Fruit fly (Drosophila melanogaster) whole organism, embryonic: ENCODE results near the gene CG10194.
A peak's percentile ranks its signal among the peaks of the same experiment; 100 is the strongest.

ENCODE experiments used
- CG11504 ChIP-seq: fragments of 200-800 bp; sonication (Bioruptor generic); optimal IDR thresholded peaks from 3 replicates; lab custom pipeline; 2019; ENCODE audit warnings: missing biosample characterization, mild to moderate bottlenecking, missing genetic modification characterization, moderate library complexity
- CG11696 ChIP-seq: fragments of 200-800 bp; sonication (Bioruptor generic); IDR thresholded peaks from 2 replicates; pipeline ENCODE4 v1.3.6; 2022; ENCODE audit warnings: missing biosample characterization, missing genetic modification characterization
- CG14014 ChIP-seq: fragments of 200-800 bp; sonication (Bioruptor generic); IDR thresholded peaks from 2 replicates; pipeline ENCODE4 v1.3.6; 2022; ENCODE audit warnings: missing biosample characterization, missing genetic modification characterization
- CG15073 ChIP-seq: fragments of 200-800 bp; sonication (Bioruptor generic); optimal IDR thresholded peaks from 2 replicates; lab custom pipeline; 2016; ENCODE audit warnings: missing biosample characterization, missing genetic modification characterization
- CG1603 ChIP-seq: fragments of 200-800 bp; sonication (Bioruptor generic); optimal IDR thresholded peaks from 2 replicates; lab custom pipeline; 2019; ENCODE audit warnings: missing biosample characterization, mild to moderate bottlenecking, missing genetic modification characterization, moderate library complexity
- CG17361 ChIP-seq: fragments of 200-800 bp; sonication (Bioruptor generic); IDR thresholded peaks from 3 replicates; pipeline ENCODE4 v1.3.6; 2022; ENCODE audit warnings: missing biosample characterization, missing genetic modification characterization
- CG1832 ChIP-seq: fragments of 200-800 bp; sonication (Bioruptor generic); optimal IDR thresholded peaks from 2 replicates; lab custom pipeline; 2017; ENCODE audit warnings: missing biosample characterization, mild to moderate bottlenecking, missing genetic modification characterization, inconsistent platforms
- CG2712 ChIP-seq: fragments of 200-800 bp; optimal IDR thresholded peaks from 3 replicates; lab custom pipeline; 2019; ENCODE audit warnings: missing biosample characterization, mild to moderate bottlenecking, missing genetic modification characterization, moderate library complexity
- CG2875 ChIP-seq: fragments of 200-800 bp; sonication (Bioruptor generic); optimal IDR thresholded peaks from 2 replicates; lab custom pipeline; 2017; ENCODE audit warnings: missing biosample characterization, mild to moderate bottlenecking, missing genetic modification characterization, missing genetic modification reagents
- CG30020 ChIP-seq: fragments of 200-800 bp; optimal IDR thresholded peaks from 2 replicates; lab custom pipeline; 2019; ENCODE audit warnings: missing biosample characterization, mild to moderate bottlenecking, missing genetic modification characterization, moderate library complexity
- CG3726 ChIP-seq: fragments of 200-800 bp; sonication (Bioruptor generic); IDR thresholded peaks from 3 replicates; pipeline ENCODE4, ENCODE4 v1.3.6; 2022; ENCODE audit warnings: missing biosample characterization, missing genetic modification characterization
- CG4328 ChIP-seq: fragments of 200-800 bp; sonication (Bioruptor generic); optimal IDR thresholded peaks from 3 replicates; lab custom pipeline; 2017; ENCODE audit warnings: missing biosample characterization, missing genetic modification reagents, missing genetic modification characterization
- CG7271 ChIP-seq: fragments of 200-800 bp; sonication (Bioruptor generic); optimal IDR thresholded peaks from 2 replicates; lab custom pipeline; 2018; ENCODE audit warnings: missing biosample characterization, mild to moderate bottlenecking, missing genetic modification characterization, moderate library complexity
- CG7839 ChIP-seq: fragments of 200-800 bp; sonication (Bioruptor generic); optimal IDR thresholded peaks from 3 replicates; lab custom pipeline; 2018; ENCODE audit warnings: missing biosample characterization, mild to moderate bottlenecking, missing genetic modification characterization, moderate library complexity
- CG7963 ChIP-seq: fragments of 200-800 bp; sonication (Bioruptor generic); IDR thresholded peaks from 3 replicates; pipeline ENCODE4 v1.3.6; 2022; ENCODE audit warnings: missing biosample characterization, missing genetic modification characterization; ENCODE audit not compliant: partially characterized antibody
- CG8290 ChIP-seq, 3 experiments: fragments of 200-800 bp; sonication (Bioruptor generic); optimal IDR thresholded peaks; 2 replicates each; lab custom pipeline; 2016 to 2019; ENCODE audit warnings: missing biosample characterization in 3 of 3, missing genetic modification characterization in 3 of 3, mild to moderate bottlenecking in 2 of 3, moderate library complexity in 1 of 3
- CG8478 ChIP-seq: fragments of >200 bp; optimal IDR thresholded peaks from 2 replicates; lab custom pipeline; 2018
- D19A ChIP-seq: fragments of 200-800 bp; optimal IDR thresholded peaks from 3 replicates; lab custom pipeline; 2019; ENCODE audit warnings: missing biosample characterization, mild to moderate bottlenecking, missing genetic modification characterization, moderate library complexity
- D19B ChIP-seq: fragments of 200-800 bp; sonication (Bioruptor generic); optimal IDR thresholded peaks from 2 replicates; lab custom pipeline; 2017; ENCODE audit warnings: missing biosample characterization, mild to moderate bottlenecking, missing genetic modification characterization
- Dip2 ChIP-seq: fragments of 200-800 bp; sonication (Bioruptor generic); IDR thresholded peaks from 2 replicates; pipeline ENCODE4 v1.3.6; 2022; ENCODE audit warnings: missing biosample characterization, missing genetic modification characterization
- Doc3 ChIP-seq: fragments of 200-800 bp; sonication (Bioruptor generic); IDR thresholded peaks from 3 replicates; pipeline ENCODE4 v1.3.6; 2022; ENCODE audit warnings: missing biosample characterization, missing genetic modification characterization; ENCODE audit not compliant: partially characterized antibody
- Elba2 ChIP-seq: fragments of 200-800 bp; sonication (Bioruptor generic); optimal IDR thresholded peaks from 3 replicates; lab custom pipeline; 2016; ENCODE audit warnings: missing biosample characterization, missing genetic modification characterization
- Fer1 ChIP-seq: fragments of 200-800 bp; sonication (Bioruptor generic); optimal IDR thresholded peaks from 2 replicates; lab custom pipeline; 2017; ENCODE audit warnings: missing biosample characterization, mild to moderate bottlenecking, missing genetic modification characterization
- Gsc ChIP-seq: fragments of 200-800 bp; sonication (Bioruptor generic); IDR thresholded peaks from 2 replicates; pipeline ENCODE4 v1.3.6; 2022; ENCODE audit warnings: missing biosample characterization, missing genetic modification characterization
- Med ChIP-seq: fragments of 200-800 bp; sonication (Bioruptor generic); peaks from one replicate; lab custom pipeline; 2016; ENCODE audit warnings: missing biosample characterization, missing genetic modification characterization, mild to moderate bottlenecking, inconsistent platforms, moderate library complexity
- Neu2 ChIP-seq: fragments of 200-800 bp; sonication (Bioruptor generic); optimal IDR thresholded peaks from 3 replicates; lab custom pipeline; 2016; ENCODE audit warnings: missing biosample characterization, missing genetic modification characterization, borderline replicate concordance
- Sox100B ChIP-seq: fragments of 200-800 bp; sonication (Bioruptor generic); optimal IDR thresholded peaks from 3 replicates; lab custom pipeline; 2018; ENCODE audit warnings: missing biosample characterization, mild to moderate bottlenecking, missing genetic modification characterization
- ac ChIP-seq: fragments of 200-800 bp; sonication (Bioruptor generic); optimal IDR thresholded peaks from 3 replicates; lab custom pipeline; 2017; ENCODE audit warnings: missing biosample characterization, mild to moderate bottlenecking, missing genetic modification characterization
- aop ChIP-seq: fragments of 200-800 bp; sonication (Bioruptor generic); IDR thresholded peaks from 2 replicates; pipeline ENCODE4 v1.3.6; 2022; ENCODE audit warnings: missing biosample characterization, missing genetic modification characterization
- chm ChIP-seq: fragments of 200-800 bp; sonication (Bioruptor generic); IDR thresholded peaks from 2 replicates; pipeline ENCODE4 v1.3.6; 2022; ENCODE audit warnings: missing biosample characterization, missing genetic modification characterization
- crc ChIP-seq: fragments of 200-800 bp; sonication (Bioruptor generic); optimal IDR thresholded peaks from 2 replicates; lab custom pipeline; 2016; ENCODE audit warnings: missing biosample characterization, missing genetic modification characterization
- cwo ChIP-seq: fragments of 200-800 bp; sonication (Bioruptor generic); optimal IDR thresholded peaks from 3 replicates; lab custom pipeline; 2017; ENCODE audit warnings: missing biosample characterization, missing genetic modification characterization, mild to moderate bottlenecking, moderate library complexity, missing genetic modification reagents
- dati ChIP-seq: fragments of 200-800 bp; sonication (Bioruptor generic); IDR thresholded peaks from 2 replicates; pipeline ENCODE4 v1.3.6; 2022; ENCODE audit warnings: missing biosample characterization, missing genetic modification characterization
- fd96Cb ChIP-seq: fragments of 200-800 bp; sonication (Bioruptor generic); optimal IDR thresholded peaks from 2 replicates; lab custom pipeline; 2018; ENCODE audit warnings: missing biosample characterization, mild to moderate bottlenecking, missing genetic modification characterization, moderate library complexity
- gem ChIP-seq: fragments of 200-800 bp; sonication (Bioruptor generic); optimal IDR thresholded peaks from 2 replicates; lab custom pipeline; 2019; ENCODE audit warnings: missing biosample characterization, mild to moderate bottlenecking, missing genetic modification characterization, moderate library complexity
- inv ChIP-seq: fragments of 200-800 bp; sonication (Bioruptor generic); IDR thresholded peaks from 2 replicates; pipeline ENCODE4 v1.3.6; 2022; ENCODE audit warnings: missing biosample characterization, missing genetic modification characterization; ENCODE audit not compliant: partially characterized antibody
- lbe ChIP-seq: fragments of 200-800 bp; sonication (Bioruptor generic); optimal IDR thresholded peaks from 2 replicates; lab custom pipeline; 2016; ENCODE audit warnings: missing biosample characterization, mild to moderate bottlenecking, missing genetic modification characterization
- lov ChIP-seq, 2 experiments: fragments of 200-800 bp in 1 of 2; fragments of >200 bp in 1 of 2; sonication (Bioruptor generic) in 1 of 2; IDR thresholded peaks in 1 of 2; optimal IDR thresholded peaks in 1 of 2; 2 replicates in 1 of 2; 3 replicates in 1 of 2; pipeline versions ENCODE4 v1.3.6 to Lab custom; 2017 to 2022; ENCODE audit warnings: missing biosample characterization in 1 of 2, missing genetic modification characterization in 1 of 2
- onecut ChIP-seq: fragments of 200-800 bp; sonication (Bioruptor generic); IDR thresholded peaks from 2 replicates; pipeline ENCODE4 v1.3.6; 2022; ENCODE audit warnings: missing biosample characterization, missing genetic modification characterization
- pita ChIP-seq: fragments of 200-800 bp; sonication (Bioruptor generic); optimal IDR thresholded peaks from 2 replicates; lab custom pipeline; 2017; ENCODE audit warnings: missing biosample characterization, mild to moderate bottlenecking, missing genetic modification characterization
- pnt ChIP-seq: fragments of 200-800 bp; sonication (Bioruptor generic); optimal IDR thresholded peaks from 3 replicates; lab custom pipeline; 2016; ENCODE audit warnings: missing biosample characterization, missing genetic modification characterization
- pros ChIP-seq: fragments of 200-800 bp; sonication (Bioruptor generic); optimal IDR thresholded peaks from 3 replicates; lab custom pipeline; 2019; ENCODE audit warnings: missing biosample characterization, mild to moderate bottlenecking, missing genetic modification characterization, moderate library complexity
- sens ChIP-seq: fragments of 200-800 bp; sonication (Bioruptor generic); peaks from one replicate; lab custom pipeline; 2016; ENCODE audit warnings: missing biosample characterization, missing genetic modification characterization
- slbo ChIP-seq: fragments of 200-800 bp; sonication (Bioruptor generic); IDR thresholded peaks from 2 replicates; pipeline ENCODE4 v1.3.6; 2022; ENCODE audit warnings: missing biosample characterization, missing genetic modification characterization
- sqz ChIP-seq: fragments of 200-800 bp; sonication (Bioruptor generic); optimal IDR thresholded peaks from 3 replicates; lab custom pipeline; 2018; ENCODE audit warnings: missing biosample characterization, mild to moderate bottlenecking, missing genetic modification characterization
- trh ChIP-seq: fragments of 200-800 bp; sonication (Bioruptor generic); optimal IDR thresholded peaks from 2 replicates; lab custom pipeline; 2016; ENCODE audit warnings: missing biosample characterization, missing genetic modification characterization
- zen ChIP-seq: fragments of 200-800 bp; sonication (Bioruptor generic); optimal IDR thresholded peaks from 3 replicates; lab custom pipeline; 2018; ENCODE audit warnings: missing biosample characterization, mild to moderate bottlenecking, missing genetic modification characterization, moderate library complexity
- zfh1 ChIP-seq: fragments of 200-800 bp; sonication (Bioruptor generic); IDR thresholded peaks from 3 replicates; pipeline ENCODE4 v1.3.6; 2022; ENCODE audit warnings: missing biosample characterization, missing genetic modification characterization

Gene CG10194

DNA sequence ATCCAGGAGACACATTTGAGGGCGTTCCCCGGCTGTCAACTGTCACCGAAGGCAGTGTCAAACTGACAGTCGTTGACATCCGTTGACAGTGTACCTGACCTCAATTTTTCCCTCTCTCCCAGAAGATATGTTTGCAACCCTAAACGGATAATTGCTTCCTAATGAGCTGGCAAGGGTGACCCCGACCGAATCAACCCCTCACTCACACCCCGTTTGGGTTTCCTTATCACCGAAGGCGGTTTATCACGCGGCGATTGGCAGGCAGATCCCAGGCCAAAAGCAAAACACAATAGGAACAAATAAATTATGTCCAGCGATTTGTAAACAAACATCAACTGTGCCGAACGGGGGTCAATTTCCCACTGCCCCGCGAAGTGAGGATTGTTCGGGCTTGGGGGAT, 30.5 kb downstream of the CG10194 start (continued):
- TF ChIP-seq lbe (GFP tag; lab: Kevin White, UChicago): no peak
- no peak for TF ChIP-seq Gsc (GFP tag; lab: Robert Waterston, UW)
- no peak for TF ChIP-seq Doc3 (GFP tag; lab: Robert Waterston, UW)
- TF ChIP-seq crc (GFP tag; lab: Kevin White, UChicago): no peak
- no peak for TF ChIP-seq aop (GFP tag; lab: Robert Waterston, UW)
- TF ChIP-seq trh (GFP tag; lab: Kevin White, UChicago): no peak

- no peak for TF ChIP-seq CG8478 (lab: Kevin White, UChicago)
- no peak for TF ChIP-seq fd96Cb (tag; lab: Kevin White, UChicago)
- TF ChIP-seq inv (GFP tag; lab: Robert Waterston, UW): no peak
- TF ChIP-seq gem (tag; lab: Kevin White, UChicago): no peak
- TF ChIP-seq pnt (GFP tag; lab: Kevin White, UChicago): no peak
- TF ChIP-seq ac (GFP tag; lab: Kevin White, UChicago): no peak
- peak; percentile 0 for TF ChIP-seq CG11504 (tag; lab: Kevin White, UChicago)
- no peak for TF ChIP-seq CG30020 (tag; lab: Kevin White, UChicago)
- no peak for TF ChIP-seq slbo (GFP tag; lab: Robert Waterston, UW)
- TF ChIP-seq Dip2 (GFP tag; lab: Robert Waterston, UW): no peak
- no peak for TF ChIP-seq onecut (GFP tag; lab: Robert Waterston, UW)
- TF ChIP-seq Med: no peak
- peak; percentile 9 for TF ChIP-seq sqz
- TF ChIP-seq CG4328: no peak
- no peak for TF ChIP-seq CG15073
- TF ChIP-seq chm: no peak
- TF ChIP-seq sens: peak; percentile 24
- no peak for TF ChIP-seq Neu2
- TF ChIP-seq CG17361 (GFP tag; lab: Robert Waterston, UW): 0 out of 3 replicates have a peak, but pooled peaks have one; percentile 10
- TF ChIP-seq CG7271 (tag; lab: Kevin White, UChicago): peak; percentile 76
- no peak for TF ChIP-seq dati (GFP tag; lab: Robert Waterston, UW)
- no peak for TF ChIP-seq Sox100B (GFP tag; lab: Kevin White, UChicago)
- no peak for TF ChIP-seq CG2875 (GFP tag; lab: Kevin White, UChicago)
- TF ChIP-seq pros (GFP tag; lab: Kevin White, UChicago): no peak
- no peak for TF ChIP-seq Elba2 (GFP tag; lab: Kevin White, UChicago)
- peak; percentile 18 for TF ChIP-seq CG1832
- peak; percentile 7 for TF ChIP-seq CG7839 (tag; lab: Kevin White, UChicago)
- TF ChIP-seq Fer1 (GFP tag; lab: Kevin White, UChicago): no peak
- TF ChIP-seq zfh1 (GFP tag; lab: Robert Waterston, UW): 0 out of 3 replicates have a peak, but pooled peaks have one; percentile 23
- TF ChIP-seq CG7963: no peak
- TF ChIP-seq CG14014 (GFP tag; lab: Robert Waterston, UW): no peak
- TF ChIP-seq CG2712: peak; percentile 5
- TF ChIP-seq CG11696 (GFP tag; lab: Robert Waterston, UW): no peak
- TF ChIP-seq D19B (GFP tag; lab: Kevin White, UChicago): peak; percentile 58
- peak; percentile 9 for TF ChIP-seq CG8290 (GFP tag; optimal IDR thresholded peaks at IDR 0.05; lab: Kevin White, UChicago)
- TF ChIP-seq CG8290 (tag; optimal IDR thresholded peaks at IDR 0.05; lab: Kevin White, UChicago): no peak
- TF ChIP-seq pita (GFP tag; lab: Kevin White, UChicago): no peak
- peak; percentile 16 for TF ChIP-seq D19A (tag; lab: Kevin White, UChicago)
- peak; percentile 47 for TF ChIP-seq zen
- no peak for TF ChIP-seq CG3726
- TF ChIP-seq cwo (GFP tag; lab: Kevin White, UChicago): no peak
- TF ChIP-seq lov (optimal IDR thresholded peaks at IDR 0.05; lab: Kevin White, UChicago): no peak
- TF ChIP-seq lov (GFP tag; IDR thresholded peaks at IDR 0.05; lab: Robert Waterston, UW): no peak
- TF ChIP-seq CG1603: no peak
These were observed 31.9 kb downstream of the CG10194 start for dm6 chr2L:19457890-19458580.
